Fruit fly (Drosophila melanogaster) whole organism, wandering third instar larva: ENCODE results near the gene robl62A.

Experiments
- Abd-B ChIP-seq: fragments of >200 bp; optimal IDR thresholded peaks from 2 replicates; lab custom pipeline; 2017; ENCODE audit warnings: missing biosample characterization, missing genetic modification characterization
- CG32264 ChIP-seq: fragments of 200-800 bp; sonication (Bioruptor generic); optimal IDR thresholded peaks from 2 replicates; lab custom pipeline; 2016; ENCODE audit warnings: missing biosample characterization, missing genetic modification characterization
- CG9705 ChIP-seq: fragments of 200-800 bp; sonication (Bioruptor generic); optimal IDR thresholded peaks from 2 replicates; lab custom pipeline; 2018; ENCODE audit warnings: missing biosample characterization, mild to moderate bottlenecking, missing genetic modification characterization
- CrebA ChIP-seq: fragments of 200-800 bp; sonication (Bioruptor generic); optimal IDR thresholded peaks from 2 replicates; lab custom pipeline; 2016; ENCODE audit warnings: missing biosample characterization, mild to moderate bottlenecking, missing genetic modification characterization, borderline replicate concordance
- Dif ChIP-seq: fragments of 200-275, 200-300 bp; sonication (Bioruptor generic); optimal IDR thresholded peaks from 2 replicates; lab custom pipeline; 2018; ENCODE audit warnings: missing biosample characterization, missing genetic modification characterization; ENCODE audit not compliant: partially characterized antibody
- GATAd ChIP-seq: sonication (Bioruptor generic); optimal IDR thresholded peaks from 2 replicates; lab custom pipeline; 2016; ENCODE audit warnings: missing biosample characterization, missing genetic modification characterization
- HLH106 ChIP-seq: fragments of 200-800 bp; optimal IDR thresholded peaks from 3 replicates; lab custom pipeline; 2019; ENCODE audit warnings: missing biosample characterization, mild to moderate bottlenecking, missing genetic modification characterization, moderate library complexity
- Hnf4 ChIP-seq: fragments of 200-800 bp; sonication (Bioruptor generic); optimal IDR thresholded peaks from 2 replicates; lab custom pipeline; 2016; ENCODE audit warnings: missing biosample characterization, mild to moderate bottlenecking, missing genetic modification characterization
- Mio ChIP-seq: sonication (Bioruptor generic); optimal IDR thresholded peaks from 2 replicates; lab custom pipeline; 2016; ENCODE audit warnings: missing biosample characterization, missing genetic modification characterization
- Myc ChIP-seq: fragments of >200 bp; optimal IDR thresholded peaks from 2 replicates; lab custom pipeline; 2017
- N ChIP-seq: fragments of >200 bp; optimal IDR thresholded peaks from 2 replicates; lab custom pipeline; 2018; ENCODE audit warnings: missing biosample characterization, missing external identifiers, missing genetic modification characterization
- OdsH ChIP-seq: fragments of 200-800 bp; sonication (Bioruptor generic); optimal IDR thresholded peaks from 2 replicates; lab custom pipeline; 2016; ENCODE audit warnings: missing biosample characterization, mild to moderate bottlenecking, missing genetic modification characterization
- Sp1 ChIP-seq: fragments of 200-800 bp; sonication (Bioruptor generic); optimal IDR thresholded peaks from 3 replicates; lab custom pipeline; 2019; ENCODE audit warnings: missing biosample characterization, mild to moderate bottlenecking, missing genetic modification characterization, moderate library complexity
- Vsx2 ChIP-seq: fragments of 200-300, 225-300 bp; sonication (Bioruptor generic); optimal IDR thresholded peaks from 2 replicates; lab custom pipeline; 2018; ENCODE audit warnings: missing biosample characterization, missing genetic modification characterization; ENCODE audit not compliant: partially characterized antibody
- br ChIP-seq: fragments of 200-800 bp; sonication (Bioruptor generic); optimal IDR thresholded peaks from 2 replicates; lab custom pipeline; 2016; ENCODE audit warnings: missing biosample characterization, missing genetic modification characterization
- dl ChIP-seq, 2 experiments: fragments of 175-275, 200-275 bp in 1 of 2; fragments of 200-275 bp in 1 of 2; sonication (Bioruptor generic); optimal IDR thresholded peaks; lab custom pipeline; 2018; ENCODE audit warnings: mild to moderate bottlenecking in 2 of 2, missing biosample characterization in 2 of 2, missing genetic modification characterization in 2 of 2, moderate library complexity in 2 of 2; ENCODE audit not compliant: partially characterized antibody in 2 of 2, insufficient read depth in 1 of 2
- dmrt93B ChIP-seq: fragments of 200-800 bp; sonication (Bioruptor generic); optimal IDR thresholded peaks from 2 replicates; lab custom pipeline; 2018; ENCODE audit warnings: missing biosample characterization, mild to moderate bottlenecking, missing genetic modification characterization
- ey ChIP-seq: fragments of 200-800 bp; sonication (Bioruptor generic); optimal IDR thresholded peaks from 2 replicates; lab custom pipeline; 2016; ENCODE audit warnings: missing biosample characterization, missing genetic modification characterization
- foxo ChIP-seq, 2 experiments: fragments of 200-800 bp; sonication (Bioruptor generic); optimal IDR thresholded peaks; 2 replicates in 1 of 2; 3 replicates in 1 of 2; lab custom pipeline; 2016 to 2017; ENCODE audit warnings: missing biosample characterization in 2 of 2, missing genetic modification characterization in 2 of 2
- fru ChIP-seq: fragments of 200-800 bp; sonication (Bioruptor generic); optimal IDR thresholded peaks from 3 replicates; lab custom pipeline; 2016; ENCODE audit warnings: missing biosample characterization, mild to moderate bottlenecking, missing genetic modification characterization
- h ChIP-seq: fragments of 200-800 bp; sonication (Bioruptor generic); optimal IDR thresholded peaks from 3 replicates; lab custom pipeline; 2016; ENCODE audit warnings: missing biosample characterization, mild to moderate bottlenecking, missing genetic modification characterization
- lola ChIP-seq: fragments of >200 bp; optimal IDR thresholded peaks from 2 replicates; lab custom pipeline; 2017; ENCODE audit warnings: missing biosample characterization, missing genetic modification characterization
- pan ChIP-seq: fragments of >200 bp; optimal IDR thresholded peaks from 2 replicates; lab custom pipeline; 2017
- psq ChIP-seq: fragments of 200-800 bp; sonication (Bioruptor generic); optimal IDR thresholded peaks from 3 replicates; lab custom pipeline; 2017; ENCODE audit warnings: missing biosample characterization, mild to moderate bottlenecking, missing genetic modification characterization, moderate library complexity
- rgr ChIP-seq: fragments of 200-800 bp; sonication (Bioruptor generic); optimal IDR thresholded peaks from 3 replicates; lab custom pipeline; 2016; ENCODE audit warnings: missing biosample characterization, mild to moderate bottlenecking, missing genetic modification characterization
- sage ChIP-seq: fragments of 200-800 bp; sonication (Bioruptor generic); optimal IDR thresholded peaks from 2 replicates; lab custom pipeline; 2016; ENCODE audit warnings: missing biosample characterization, mild to moderate bottlenecking, missing genetic modification characterization
- sv ChIP-seq: fragments of 200-800 bp; sonication (Bioruptor generic); optimal IDR thresholded peaks from 3 replicates; lab custom pipeline; 2016; ENCODE audit warnings: missing biosample characterization, missing genetic modification characterization
- tai ChIP-seq: sonication (Bioruptor generic); optimal IDR thresholded peaks from 2 replicates; lab custom pipeline; 2016; ENCODE audit warnings: missing biosample characterization, missing genetic modification characterization
- usp ChIP-seq: fragments of >200 bp; optimal IDR thresholded peaks from 2 replicates; lab custom pipeline; 2017; ENCODE audit warnings: missing biosample characterization, missing genetic modification characterization
- woc ChIP-seq: sonication (Bioruptor generic); optimal IDR thresholded peaks from 2 replicates; lab custom pipeline; 2016; ENCODE audit warnings: missing biosample characterization, mild to moderate bottlenecking, missing genetic modification characterization

Gene robl62A

dm6 chr3L:1469241-1469640, 8.2 kb upstream of the robl62A start:
- no peak for TF ChIP-seq CrebA (GFP tag; lab: Kevin White, UChicago)
- TF ChIP-seq woc (GFP tag; lab: Kevin White, UChicago), result no peak
- TF ChIP-seq HLH106, result no peak
- TF ChIP-seq N (GFP tag; lab: Kevin White, UChicago), result no peak
- TF ChIP-seq foxo (GFP tag; optimal IDR thresholded peaks at IDR 0.05; lab: Kevin White, UChicago), result no peak
- TF ChIP-seq tai (GFP tag; lab: Kevin White, UChicago), result no peak
- no peak for TF ChIP-seq dl (GFP tag; optimal IDR thresholded peaks at IDR 0.05; lab: Kevin White, UChicago; ENCODE audit: insufficient read depth in 1 of 2, partially characterized antibody in 2 of 2)
- no peak for TF ChIP-seq CG9705 (GFP tag; lab: Kevin White, UChicago)
- no peak for TF ChIP-seq Myc (lab: Kevin White, UChicago)
- no peak for TF ChIP-seq h (GFP tag; lab: Kevin White, UChicago)
- no peak for TF ChIP-seq br (GFP tag; lab: Kevin White, UChicago)
- no peak for TF ChIP-seq Mio (GFP tag; lab: Kevin White, UChicago)
- no peak for TF ChIP-seq Vsx2 (GFP tag; lab: Kevin White, UChicago)
- no peak for TF ChIP-seq Hnf4 (GFP tag; lab: Kevin White, UChicago)
- TF ChIP-seq pan (lab: Kevin White, UChicago), result no peak

- TF ChIP-seq woc (GFP tag; lab: Kevin White, UChicago) (no peak), CG9705 (GFP tag; lab: Kevin White, UChicago) (no peak), lola (no peak), CG32264 (GFP tag; lab: Kevin White, UChicago) (no peak), fru (GFP tag; lab: Kevin White, UChicago) (no peak), CrebA (GFP tag; lab: Kevin White, UChicago) (no peak), N (GFP tag; lab: Kevin White, UChicago) (no peak), dl (GFP tag; optimal IDR thresholded peaks at IDR 0.05; lab: Kevin White, UChicago; ENCODE audit: insufficient read depth in 1 of 2, partially characterized antibody in 2 of 2) (no peak), Dif (no peak), usp (GFP tag; lab: Kevin White, UChicago) (no peak), rgr (GFP tag; lab: Kevin White, UChicago) (no peak)
These were observed 6.4 kb upstream of the robl62A start for dm6 chr3L:1471037-1471436.

DNA sequence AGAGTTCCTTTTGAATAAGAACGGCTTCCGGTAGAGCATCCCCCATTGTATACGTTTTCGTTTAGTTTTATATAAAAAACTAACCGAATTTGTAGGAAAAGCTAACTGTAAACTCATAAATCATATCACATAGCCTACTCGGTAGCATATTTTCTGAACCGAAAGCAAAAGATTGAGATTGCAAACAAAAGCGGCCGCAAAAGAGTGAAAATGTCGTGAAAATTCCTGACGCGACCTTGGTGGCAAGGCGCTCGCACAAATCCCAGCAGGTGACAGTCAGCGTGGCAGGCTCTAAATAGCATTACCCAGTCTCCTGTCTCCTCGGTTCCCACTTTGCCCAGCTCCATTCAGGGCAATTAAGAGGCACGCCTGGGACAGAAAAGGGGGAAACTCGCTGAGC, 5.5 kb upstream of the robl62A start, which contains the start of gene Naa30B:
TSS of gene Naa30B (minus strand) at position 101 of the 400 bp plus-strand sequence.
- TF ChIP-seq sv (GFP tag; lab: Kevin White, UChicago), result no peak
- TF ChIP-seq CrebA (GFP tag; lab: Kevin White, UChicago), result no peak
- no peak for TF ChIP-seq dmrt93B
- TF ChIP-seq fru (GFP tag; lab: Kevin White, UChicago), result no peak
- TF ChIP-seq tai (GFP tag; lab: Kevin White, UChicago), result no peak
- no peak for TF ChIP-seq rgr (GFP tag; lab: Kevin White, UChicago)
- no peak for TF ChIP-seq br (GFP tag; lab: Kevin White, UChicago)
- TF ChIP-seq GATAd (GFP tag; lab: Kevin White, UChicago), result no peak
- TF ChIP-seq dl (GFP tag; optimal IDR thresholded peaks at IDR 0.05; lab: Kevin White, UChicago; ENCODE audit: insufficient read depth in 1 of 2, partially characterized antibody in 2 of 2), result no peak
- no peak for TF ChIP-seq usp (GFP tag; lab: Kevin White, UChicago)
- TF ChIP-seq woc (GFP tag; lab: Kevin White, UChicago), result no peak

- no peak for TF ChIP-seq Vsx2 (GFP tag; lab: Kevin White, UChicago)
- TF ChIP-seq CrebA (GFP tag; lab: Kevin White, UChicago), result no peak
- TF ChIP-seq h (GFP tag; lab: Kevin White, UChicago), result no peak
- no peak for TF ChIP-seq rgr (GFP tag; lab: Kevin White, UChicago)
- no peak for TF ChIP-seq foxo (GFP tag; optimal IDR thresholded peaks at IDR 0.05; lab: Kevin White, UChicago)
- TF ChIP-seq dl (GFP tag; optimal IDR thresholded peaks at IDR 0.05; lab: Kevin White, UChicago; ENCODE audit: insufficient read depth in 1 of 2, partially characterized antibody in 2 of 2), result no peak
- TF ChIP-seq sv (GFP tag; lab: Kevin White, UChicago), result no peak
- TF ChIP-seq pan (lab: Kevin White, UChicago), result no peak
These were observed 2.3 kb upstream of the robl62A start, which contains the start of gene Ptp61F for dm6 chr3L:1475157-1475556. Ptp61F (minus strand) TSS chr3L:1475257.

DNA sequence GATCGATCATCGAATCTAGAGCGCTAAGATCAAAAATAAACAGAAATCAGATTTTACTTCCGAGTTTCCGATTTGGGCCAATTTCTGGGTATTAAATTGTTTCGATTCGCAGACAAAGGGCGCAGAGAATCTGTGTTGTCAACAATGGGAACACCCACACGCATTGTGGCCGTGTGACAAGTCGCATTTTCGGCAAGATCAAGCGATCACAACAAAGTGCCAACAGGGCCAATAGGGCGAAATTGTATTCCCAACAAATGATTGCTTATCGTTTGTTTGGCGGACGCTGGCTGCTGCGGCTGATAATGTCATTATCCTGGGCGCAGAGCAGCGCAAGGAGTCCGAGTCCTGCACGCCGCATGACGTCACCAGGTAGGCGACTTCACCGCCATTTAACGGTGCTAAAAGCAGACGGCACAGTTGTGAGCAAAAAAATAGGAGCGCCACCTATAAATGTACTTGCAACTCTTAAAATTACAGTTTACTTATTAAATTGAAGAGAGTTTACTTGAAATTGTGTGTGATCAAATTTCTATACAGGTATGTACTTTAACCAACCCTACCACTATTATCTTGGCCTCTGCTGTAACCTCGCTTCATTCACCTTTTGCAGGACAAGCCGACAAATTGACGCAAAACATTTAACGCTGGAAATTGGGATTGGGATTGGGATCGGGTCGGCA, 1.7 kb downstream of the robl62A start:
- TF ChIP-seq br (GFP tag; lab: Kevin White, UChicago) (peak; percentile 43), usp (GFP tag; lab: Kevin White, UChicago) (no peak), dmrt93B (peak; percentile 13), Abd-B (GFP tag; lab: Kevin White, UChicago) (no peak), HLH106 (peak; percentile 54), OdsH (GFP tag; lab: Kevin White, UChicago) (peak; percentile 16), fru (GFP tag; lab: Kevin White, UChicago) (peak; percentile 50), Vsx2 (GFP tag; lab: Kevin White, UChicago) (no peak), Sp1 (GFP tag; lab: Kevin White, UChicago) (peak; percentile 38), ey (GFP tag; lab: Kevin White, UChicago) (peak; percentile 51), rgr (GFP tag; lab: Kevin White, UChicago) (peak; percentile 40), foxo (GFP tag; optimal IDR thresholded peaks at IDR 0.05; lab: Kevin White, UChicago) (peak in 1 of 2 experiments; percentile 59), GATAd (GFP tag; lab: Kevin White, UChicago) (no peak), sage (GFP tag; lab: Kevin White, UChicago) (no peak), sv (GFP tag; lab: Kevin White, UChicago) (peak; percentile 18), h (GFP tag; lab: Kevin White, UChicago) (peak; percentile 46), CG9705 (GFP tag; lab: Kevin White, UChicago) (no peak), psq (GFP tag; lab: Kevin White, UChicago) (peak; percentile 23)
- TF ChIP-seq, all 38 proteins: peak for 12
